Fruit fly (Drosophila melanogaster): ENCODE measurements around the gene js.

Gene js

dm6 chr3R:16413734-16414133 is 45.6 kb upstream of the js start (continued):
- TF ChIP-seq Stat92E (GFP tag; optimal IDR thresholded peaks at IDR 0.05) = no peak
- TF ChIP-seq Dref (GFP tag; IDR thresholded peaks at IDR 0.05) = no peak
- TF ChIP-seq CG13296 (GFP tag; optimal IDR thresholded peaks at IDR 0.05) = no peak
- no peak for TF ChIP-seq salm (tag; optimal IDR thresholded peaks at IDR 0.05)
- TF ChIP-seq CG12219 (GFP tag; optimal IDR thresholded peaks at IDR 0.05) = no peak
- TF ChIP-seq Aef1 (GFP tag; IDR thresholded peaks at IDR 0.05) = no peak
- no peak for TF ChIP-seq pum (GFP tag; optimal IDR thresholded peaks at IDR 0.05)
- TF ChIP-seq Poxn (GFP tag; IDR thresholded peaks at IDR 0.05) = no peak
- TF ChIP-seq sima (GFP tag; optimal IDR thresholded peaks at IDR 0.05) = no peak
- TF ChIP-seq CG30431 (GFP tag; optimal IDR thresholded peaks at IDR 0.05) = no peak
- no peak for TF ChIP-seq gce (GFP tag; IDR thresholded peaks at IDR 0.05)
- no peak for TF ChIP-seq CG8359 (GFP tag; optimal IDR thresholded peaks at IDR 0.05; ENCODE audit: borderline replicate concordance)
- no peak for TF ChIP-seq CG1233 (GFP tag; optimal IDR thresholded peaks at IDR 0.05)
- peak; percentile 43 for TF ChIP-seq CG1832 (GFP tag; optimal IDR thresholded peaks at IDR 0.05)
- no peak for TF ChIP-seq CTCF (GFP tag; optimal IDR thresholded peaks at IDR 0.05)
- TF ChIP-seq sens-2 (GFP tag; IDR thresholded peaks at IDR 0.05) = no peak
- no peak for TF ChIP-seq dimm (GFP tag; IDR thresholded peaks at IDR 0.05)
- TF ChIP-seq crc (GFP tag; optimal IDR thresholded peaks at IDR 0.05) = no peak
- no peak for TF ChIP-seq sd (tag; optimal IDR thresholded peaks at IDR 0.05)
- no peak for TF ChIP-seq CG18599 (GFP tag; optimal IDR thresholded peaks at IDR 0.05)
- no peak for TF ChIP-seq Doc3 (GFP tag; IDR thresholded peaks at IDR 0.05; ENCODE audit: partially characterized antibody)
- TF ChIP-seq Ravus (GFP tag; IDR thresholded peaks at IDR 0.05) = no peak
- TF ChIP-seq CG1647 (GFP tag; optimal IDR thresholded peaks at IDR 0.05) = no peak
- no peak for TF ChIP-seq Ptx1 (GFP tag; IDR thresholded peaks at IDR 0.05)
- TF ChIP-seq CG7786 (GFP tag; optimal IDR thresholded peaks at IDR 0.05) = no peak
- TF ChIP-seq cg (GFP tag; optimal IDR thresholded peaks at IDR 0.05) = peak; percentile 47
- TF ChIP-seq CG17186 (GFP tag; optimal IDR thresholded peaks at IDR 0.05) = no peak
- no peak for TF ChIP-seq CG6175 (GFP tag; IDR thresholded peaks at IDR 0.05)
- TF ChIP-seq az2 (GFP tag; optimal IDR thresholded peaks at IDR 0.05) = no peak
- TF ChIP-seq Ssrp (tag; optimal IDR thresholded peaks at IDR 0.05) = no peak
- no peak for TF ChIP-seq CG8388 (GFP tag; optimal IDR thresholded peaks at IDR 0.05)
- TF ChIP-seq ssp (GFP tag; IDR thresholded peaks at IDR 0.05) = no peak
- TF ChIP-seq CG16813 (GFP tag; IDR thresholded peaks at IDR 0.05; ENCODE audit: partially characterized antibody) = no peak
- no peak for TF ChIP-seq Hey (tag; optimal IDR thresholded peaks at IDR 0.05)
- no peak for TF ChIP-seq Neu2 (GFP tag; optimal IDR thresholded peaks at IDR 0.05; ENCODE audit: borderline replicate concordance)
- no peak for TF ChIP-seq lilli (GFP tag; optimal IDR thresholded peaks at IDR 0.05)
- 0 out of 4 replicates have a peak, but pooled peaks have one; percentile 38 for TF ChIP-seq chinmo (GFP tag; IDR thresholded peaks at IDR 0.05; ENCODE audit: partially characterized antibody)
- TF ChIP-seq Spps (tag; optimal IDR thresholded peaks at IDR 0.05) = no peak
- TF ChIP-seq ara (GFP tag; IDR thresholded peaks at IDR 0.05) = no peak
- 0 out of 2 replicates have a peak, but pooled peaks have one; percentile 21 for TF ChIP-seq Bgb (GFP tag; IDR thresholded peaks at IDR 0.05; ENCODE audit: partially characterized antibody)
- TF ChIP-seq CG10321 (GFP tag; IDR thresholded peaks at IDR 0.05) = peak; percentile 79
- TF ChIP-seq phol (tag; optimal IDR thresholded peaks at IDR 0.05) = peak; percentile 42
- TF ChIP-seq gcm (GFP tag; optimal IDR thresholded peaks at IDR 0.05) = no peak
- peak; percentile 92 for TF ChIP-seq Nf-YC (tag; optimal IDR thresholded peaks at IDR 0.05)
- TF ChIP-seq nau (GFP tag; optimal IDR thresholded peaks at IDR 0.05) = no peak
- no peak for TF ChIP-seq onecut (GFP tag; IDR thresholded peaks at IDR 0.05)
- no peak for TF ChIP-seq CG4424 (GFP tag; optimal IDR thresholded peaks at IDR 0.05)
